Worm (Caenorhabditis elegans) whole organism, L4 larva: Measurements from ENCODE around the gene xpf-1.

Experiments
- T20F7.1 ChIP-seq: fragments of 200-800 bp; sonication (Bioruptor generic); optimal IDR thresholded peaks from 2 replicates; lab custom pipeline; 2018; ENCODE audit warnings: mild to moderate bottlenecking, missing genetic modification characterization, missing compliant biosample characterization
- mdl-1 ChIP-seq, 2 experiments: fragments of 150-350 bp in 1 of 2; sonication (generic microtip) in 1 of 2; optimal IDR thresholded peaks; 2 replicates each; lab custom pipeline; 2014 to 2017; ENCODE audit warnings: missing biosample characterization in 2 of 2, missing genetic modification characterization in 2 of 2

ce11 chrII:11688011-11688410 is 8.0 kb upstream of the xpf-1 start:
- TF ChIP-seq mdl-1 (tag; optimal IDR thresholded peaks at IDR 0.05; lab: Kevin White, UChicago) (peak in 1 of 2 experiments; percentile 11), T20F7.1 (GFP tag; lab: Kevin White, UChicago) (no peak)
